Worm (Caenorhabditis elegans) whole organism, mixed stage, embryonic: ENCODE results near the gene srw-127.

Source experiments
- M03D4.4 ChIP-seq: sonication (generic microtip); optimal IDR thresholded peaks from 2 replicates; lab custom pipeline; 2017; ENCODE audit warnings: mild to moderate bottlenecking, missing genetic modification characterization, missing compliant biosample characterization
- blmp-1 ChIP-seq: fragments of 150-350 bp; optimal IDR thresholded peaks from 2 replicates; lab custom pipeline; 2014; ENCODE audit warnings: missing biosample characterization, missing genetic modification characterization
- lsy-2 ChIP-seq: fragments of 150-350 bp; optimal IDR thresholded peaks from 2 replicates; lab custom pipeline; 2014; ENCODE audit warnings: missing biosample characterization, missing genetic modification characterization
- mab-5 ChIP-seq: fragments of 150-350 bp; optimal IDR thresholded peaks from 2 replicates; lab custom pipeline; 2014; ENCODE audit warnings: missing biosample characterization, missing genetic modification characterization
- nhr-237 ChIP-seq: fragments of 150-350 bp; optimal IDR thresholded peaks from 2 replicates; lab custom pipeline; 2014; ENCODE audit warnings: missing biosample characterization, missing genetic modification characterization
- nhr-76 ChIP-seq: sonication (generic microtip); optimal IDR thresholded peaks from 2 replicates; lab custom pipeline; 2017; ENCODE audit warnings: missing biosample characterization, missing genetic modification characterization
- pha-4 ChIP-seq: fragments of 150-350 bp; optimal IDR thresholded peaks from 2 replicates; lab custom pipeline; 2018; ENCODE audit warnings: missing biosample characterization, missing genetic modification reagents, missing genetic modification characterization

- no peak for TF ChIP-seq nhr-237 (tag; lab: Kevin White, UChicago)
- TF ChIP-seq M03D4.4 (tag; lab: Kevin White, UChicago) = no peak
- TF ChIP-seq lsy-2 (tag; lab: Kevin White, UChicago) = no peak
- no peak for TF ChIP-seq pha-4 (tag; lab: Kevin White, UChicago)
- no peak for TF ChIP-seq blmp-1 (tag; lab: Kevin White, UChicago)
- TF ChIP-seq nhr-76 (tag; lab: Kevin White, UChicago) = no peak
- no peak for TF ChIP-seq mab-5 (tag; lab: Kevin White, UChicago)
Observed at ce11 chrV:7015872-7016271, 3.2 kb downstream of the srw-127 start, which contains the start of gene C33G8.13.
